Fruit fly (Drosophila melanogaster) whole organism, adult: ENCODE results near the gene CG42554.

Source experiments
- CG11617 ChIP-seq: fragments of 200-800 bp; sonication (Bioruptor generic); optimal IDR thresholded peaks from 2 replicates; lab custom pipeline; 2017; ENCODE audit warnings: mild to moderate bottlenecking, missing biosample characterization, missing genetic modification reagents, missing genetic modification characterization
- CG12768 ChIP-seq: fragments of 200-800 bp; sonication (Bioruptor generic); optimal IDR thresholded peaks from 2 replicates; lab custom pipeline; 2017; ENCODE audit warnings: missing biosample characterization, missing genetic modification characterization, mild to moderate bottlenecking, moderate library complexity, missing genetic modification reagents
- CG14711 ChIP-seq: fragments of 200-800 bp; sonication (Bioruptor generic); optimal IDR thresholded peaks from 2 replicates; lab custom pipeline; 2018; ENCODE audit warnings: missing biosample characterization, mild to moderate bottlenecking, missing genetic modification characterization, moderate library complexity
- CG1620 ChIP-seq: fragments of 200-800 bp; sonication (Bioruptor generic); optimal IDR thresholded peaks from 2 replicates; lab custom pipeline; 2016; ENCODE audit warnings: missing biosample characterization, missing genetic modification characterization
- CG33017 ChIP-seq: fragments of 200-800 bp; sonication (Bioruptor generic); optimal IDR thresholded peaks from 2 replicates; lab custom pipeline; 2018; ENCODE audit warnings: missing biosample characterization, mild to moderate bottlenecking, missing genetic modification characterization, moderate library complexity
- CG5204 ChIP-seq: fragments of 200-800 bp; sonication (Bioruptor generic); optimal IDR thresholded peaks from 2 replicates; lab custom pipeline; 2016; ENCODE audit warnings: missing biosample characterization, missing genetic modification characterization
- CG7045 ChIP-seq: fragments of 200-800 bp; sonication (Bioruptor generic); optimal IDR thresholded peaks from 2 replicates; lab custom pipeline; 2017; ENCODE audit warnings: missing biosample characterization, mild to moderate bottlenecking, missing genetic modification characterization
- CG7101 ChIP-seq: fragments of 200-800 bp; sonication (Bioruptor generic); optimal IDR thresholded peaks from 2 replicates; lab custom pipeline; 2018; ENCODE audit warnings: missing biosample characterization, mild to moderate bottlenecking, missing genetic modification characterization, moderate library complexity
- Clk ChIP-seq: fragments of 200-800 bp; sonication (Bioruptor generic); optimal IDR thresholded peaks from 2 replicates; lab custom pipeline; 2017; ENCODE audit warnings: missing biosample characterization, missing genetic modification characterization
- Crg-1 ChIP-seq: fragments of 200-800 bp; sonication (Bioruptor generic); optimal IDR thresholded peaks from 2 replicates; lab custom pipeline; 2016; ENCODE audit warnings: missing biosample characterization, missing genetic modification characterization
- Hr96 ChIP-seq: fragments of 200-800 bp; sonication (Bioruptor generic); optimal IDR thresholded peaks from 2 replicates; lab custom pipeline; 2016; ENCODE audit warnings: missing biosample characterization, missing genetic modification characterization
- Mnt ChIP-seq: fragments of 200-800 bp; sonication (Bioruptor generic); optimal IDR thresholded peaks from 2 replicates; lab custom pipeline; 2016; ENCODE audit warnings: missing biosample characterization, mild to moderate bottlenecking, missing genetic modification characterization
- bab1 ChIP-seq: fragments of 200-800 bp; sonication (Bioruptor generic); optimal IDR thresholded peaks from 3 replicates; lab custom pipeline; 2019; ENCODE audit warnings: missing biosample characterization, mild to moderate bottlenecking, missing genetic modification characterization, moderate library complexity
- cic ChIP-seq: fragments of 200-800 bp; sonication (Bioruptor generic); optimal IDR thresholded peaks from 2 replicates; lab custom pipeline; 2017; ENCODE audit warnings: missing biosample characterization, mild to moderate bottlenecking, missing genetic modification characterization, moderate library complexity
- cnc ChIP-seq, 2 experiments: fragments of >200 bp; optimal IDR thresholded peaks; 2 replicates each; lab custom pipeline; 2017
- kay ChIP-seq: fragments of 200-800 bp; sonication (Bioruptor generic); peaks from one replicate; lab custom pipeline; 2016; ENCODE audit warnings: missing biosample characterization, missing genetic modification characterization, borderline replicate concordance
- ovo ChIP-seq: fragments of 200-800 bp; sonication (Bioruptor generic); optimal IDR thresholded peaks from 2 replicates; lab custom pipeline; 2016; ENCODE audit warnings: missing biosample characterization, missing genetic modification characterization
- pad ChIP-seq: fragments of 200-800 bp; sonication (Bioruptor generic); optimal IDR thresholded peaks from 3 replicates; lab custom pipeline; 2017; ENCODE audit warnings: missing biosample characterization, missing genetic modification characterization, mild to moderate bottlenecking, moderate library complexity, missing genetic modification reagents
- tj ChIP-seq: fragments of 200-800 bp; sonication (Bioruptor generic); optimal IDR thresholded peaks from 3 replicates; lab custom pipeline; 2017; ENCODE audit warnings: missing biosample characterization, mild to moderate bottlenecking, missing genetic modification characterization, moderate library complexity
- toe ChIP-seq: fragments of 200-800 bp; sonication (Bioruptor generic); optimal IDR thresholded peaks from 2 replicates; lab custom pipeline; 2016; ENCODE audit warnings: missing biosample characterization, missing genetic modification characterization

Gene CG42554

DNA sequence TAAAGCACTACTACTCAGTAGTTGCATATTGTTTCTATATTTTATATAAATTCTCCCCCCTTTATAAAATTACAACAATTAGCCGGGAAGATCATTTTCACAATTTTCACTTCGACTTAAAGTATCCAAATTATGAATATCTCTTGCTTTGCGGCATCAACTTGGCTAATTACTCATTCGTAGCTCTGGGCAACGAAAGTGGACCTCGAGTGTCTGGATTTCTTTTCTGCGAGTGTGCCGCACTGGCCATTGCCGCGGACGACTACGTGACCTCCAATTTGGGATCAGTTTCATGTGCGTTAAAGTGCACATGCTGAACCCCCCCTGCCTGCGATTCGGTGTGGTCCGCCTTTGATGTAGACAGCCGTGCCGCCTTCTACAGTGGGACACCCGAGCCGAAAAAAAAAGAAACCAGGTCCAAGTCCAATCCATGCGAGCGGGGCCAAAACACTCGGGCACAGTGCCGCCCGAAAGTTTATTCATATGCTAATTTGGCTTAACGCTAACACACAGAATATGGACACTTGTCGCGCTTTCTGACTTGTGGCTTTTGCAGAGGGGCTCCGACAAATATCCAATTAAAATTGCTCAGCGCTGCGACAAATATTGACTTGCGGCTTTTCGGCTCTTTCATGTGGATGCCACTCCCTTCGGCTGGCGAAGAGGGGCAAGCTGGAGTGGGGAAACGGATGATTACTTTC lies 16.9 kb upstream of the CG42554 start:
- no peak for TF ChIP-seq toe (GFP tag; lab: Kevin White, UChicago)
- TF ChIP-seq pad (GFP tag; lab: Kevin White, UChicago) = no peak
- TF ChIP-seq Crg-1 (GFP tag; lab: Kevin White, UChicago) = no peak
- no peak for TF ChIP-seq CG11617 (GFP tag; lab: Kevin White, UChicago)
- no peak for TF ChIP-seq ovo (GFP tag; lab: Kevin White, UChicago)
- TF ChIP-seq CG14711 = no peak
- TF ChIP-seq Clk = no peak
- no peak for TF ChIP-seq CG1620
- no peak for TF ChIP-seq CG7045 (GFP tag; lab: Kevin White, UChicago)
- TF ChIP-seq cnc (optimal IDR thresholded peaks at IDR 0.05; lab: Kevin White, UChicago) = no peak
- TF ChIP-seq tj (GFP tag; lab: Kevin White, UChicago) = no peak
- no peak for TF ChIP-seq CG33017
- TF ChIP-seq kay (GFP tag; lab: Kevin White, UChicago) = no peak
- TF ChIP-seq cic (GFP tag; lab: Kevin White, UChicago) = no peak
- no peak for TF ChIP-seq Hr96 (GFP tag; lab: Kevin White, UChicago)
- no peak for TF ChIP-seq CG7101 (tag; lab: Kevin White, UChicago)

dm6 chr3L:819297-819886 lies 16.1 kb upstream of the CG42554 start:
- no peak for TF ChIP-seq CG7045 (GFP tag; lab: Kevin White, UChicago)
- no peak for TF ChIP-seq Mnt (GFP tag; lab: Kevin White, UChicago)
- no peak for TF ChIP-seq ovo (GFP tag; lab: Kevin White, UChicago)
- no peak for TF ChIP-seq Hr96 (GFP tag; lab: Kevin White, UChicago)
- TF ChIP-seq CG7101 (tag; lab: Kevin White, UChicago) = no peak
- no peak for TF ChIP-seq pad (GFP tag; lab: Kevin White, UChicago)
- no peak for TF ChIP-seq CG33017

- TF ChIP-seq Clk (no peak), CG7045 (GFP tag; lab: Kevin White, UChicago) (peak; percentile 26), CG14711 (peak; percentile 45), cic (GFP tag; lab: Kevin White, UChicago) (no peak), Crg-1 (GFP tag; lab: Kevin White, UChicago) (no peak), bab1 (GFP tag; lab: Kevin White, UChicago) (peak; percentile 41), CG12768 (no peak), CG11617 (GFP tag; lab: Kevin White, UChicago) (no peak), Mnt (GFP tag; lab: Kevin White, UChicago) (no peak), CG5204 (GFP tag; lab: Kevin White, UChicago) (peak; percentile 12), CG33017 (peak; percentile 11), pad (GFP tag; lab: Kevin White, UChicago) (no peak), toe (GFP tag; lab: Kevin White, UChicago) (no peak), tj (GFP tag; lab: Kevin White, UChicago) (no peak), Hr96 (GFP tag; lab: Kevin White, UChicago) (no peak), CG7101 (tag; lab: Kevin White, UChicago) (peak; percentile 15), cnc (optimal IDR thresholded peaks at IDR 0.05; lab: Kevin White, UChicago) (no peak), CG1620 (no peak), kay (GFP tag; lab: Kevin White, UChicago) (no peak), ovo (GFP tag; lab: Kevin White, UChicago) (no peak)
Observed at dm6 chr3L:820332-820731, 15.2 kb upstream of the CG42554 start.

dm6 chr3L:820975-821598 lies 14.4 kb upstream of the CG42554 start:
- TF ChIP-seq Mnt (GFP tag; lab: Kevin White, UChicago) = no peak

dm6 chr3L:821951-822350 lies 13.5 kb upstream of the CG42554 start:
- peak; percentile 3 for TF ChIP-seq bab1 (GFP tag; lab: Kevin White, UChicago)
- no peak for TF ChIP-seq cnc (optimal IDR thresholded peaks at IDR 0.05; lab: Kevin White, UChicago)
- TF ChIP-seq CG5204 (GFP tag; lab: Kevin White, UChicago) = no peak

- no peak for TF ChIP-seq CG11617 (GFP tag; lab: Kevin White, UChicago)
- TF ChIP-seq kay (GFP tag; lab: Kevin White, UChicago) = no peak
- no peak for TF ChIP-seq Mnt (GFP tag; lab: Kevin White, UChicago)
- TF ChIP-seq ovo (GFP tag; lab: Kevin White, UChicago) = no peak
- TF ChIP-seq CG33017 = no peak
- no peak for TF ChIP-seq Hr96 (GFP tag; lab: Kevin White, UChicago)
- no peak for TF ChIP-seq cnc (optimal IDR thresholded peaks at IDR 0.05; lab: Kevin White, UChicago)
- TF ChIP-seq pad (GFP tag; lab: Kevin White, UChicago) = no peak
- no peak for TF ChIP-seq tj (GFP tag; lab: Kevin White, UChicago)
- no peak for TF ChIP-seq CG5204 (GFP tag; lab: Kevin White, UChicago)
- no peak for TF ChIP-seq Clk
- TF ChIP-seq CG14711 = no peak
- TF ChIP-seq toe (GFP tag; lab: Kevin White, UChicago) = no peak
- no peak for TF ChIP-seq bab1 (GFP tag; lab: Kevin White, UChicago)
- no peak for TF ChIP-seq CG1620
- no peak for TF ChIP-seq cic (GFP tag; lab: Kevin White, UChicago)
- TF ChIP-seq CG7045 (GFP tag; lab: Kevin White, UChicago) = no peak
- no peak for TF ChIP-seq Crg-1 (GFP tag; lab: Kevin White, UChicago)
- TF ChIP-seq CG12768 = no peak
- TF ChIP-seq CG7101 (tag; lab: Kevin White, UChicago) = no peak
Observed at dm6 chr3L:822619-823018, 12.9 kb upstream of the CG42554 start.
